Fruit fly (Drosophila melanogaster) whole organism, adult: ENCODE data around the gene CG14564.

Experiments used
- CG11617 ChIP-seq: fragments of 200-800 bp; sonication (Bioruptor generic); optimal IDR thresholded peaks from 2 replicates; lab custom pipeline; 2017; ENCODE audit warnings: mild to moderate bottlenecking, missing biosample characterization, missing genetic modification reagents, missing genetic modification characterization
- CG1620 ChIP-seq: fragments of 200-800 bp; sonication (Bioruptor generic); optimal IDR thresholded peaks from 2 replicates; lab custom pipeline; 2016; ENCODE audit warnings: missing biosample characterization, missing genetic modification characterization
- CG33017 ChIP-seq: fragments of 200-800 bp; sonication (Bioruptor generic); optimal IDR thresholded peaks from 2 replicates; lab custom pipeline; 2018; ENCODE audit warnings: missing biosample characterization, mild to moderate bottlenecking, missing genetic modification characterization, moderate library complexity
- CG7045 ChIP-seq: fragments of 200-800 bp; sonication (Bioruptor generic); optimal IDR thresholded peaks from 2 replicates; lab custom pipeline; 2017; ENCODE audit warnings: missing biosample characterization, mild to moderate bottlenecking, missing genetic modification characterization
- Clk ChIP-seq: fragments of 200-800 bp; sonication (Bioruptor generic); optimal IDR thresholded peaks from 2 replicates; lab custom pipeline; 2017; ENCODE audit warnings: missing biosample characterization, missing genetic modification characterization
- Hr96 ChIP-seq: fragments of 200-800 bp; sonication (Bioruptor generic); optimal IDR thresholded peaks from 2 replicates; lab custom pipeline; 2016; ENCODE audit warnings: missing biosample characterization, missing genetic modification characterization
- bab1 ChIP-seq: fragments of 200-800 bp; sonication (Bioruptor generic); optimal IDR thresholded peaks from 3 replicates; lab custom pipeline; 2019; ENCODE audit warnings: missing biosample characterization, mild to moderate bottlenecking, missing genetic modification characterization, moderate library complexity
- cic ChIP-seq: fragments of 200-800 bp; sonication (Bioruptor generic); optimal IDR thresholded peaks from 2 replicates; lab custom pipeline; 2017; ENCODE audit warnings: missing biosample characterization, mild to moderate bottlenecking, missing genetic modification characterization, moderate library complexity
- cnc ChIP-seq, 2 experiments: fragments of >200 bp; optimal IDR thresholded peaks; 2 replicates each; lab custom pipeline; 2017
- kay ChIP-seq: fragments of 200-800 bp; sonication (Bioruptor generic); peaks from one replicate; lab custom pipeline; 2016; ENCODE audit warnings: missing biosample characterization, missing genetic modification characterization, borderline replicate concordance
- ovo ChIP-seq: fragments of 200-800 bp; sonication (Bioruptor generic); optimal IDR thresholded peaks from 2 replicates; lab custom pipeline; 2016; ENCODE audit warnings: missing biosample characterization, missing genetic modification characterization
- toe ChIP-seq: fragments of 200-800 bp; sonication (Bioruptor generic); optimal IDR thresholded peaks from 2 replicates; lab custom pipeline; 2016; ENCODE audit warnings: missing biosample characterization, missing genetic modification characterization

- TF ChIP-seq cnc (optimal IDR thresholded peaks at IDR 0.05; lab: Kevin White, UChicago) (no peak), bab1 (no peak), Hr96 (GFP tag; lab: Kevin White, UChicago) (no peak), CG7045 (no peak), ovo (GFP tag; lab: Kevin White, UChicago) (no peak), Clk (GFP tag; lab: Kevin White, UChicago) (no peak), CG33017 (tag; lab: Kevin White, UChicago) (no peak), kay (no peak), toe (no peak), cic (GFP tag; lab: Kevin White, UChicago) (no peak), CG11617 (no peak), CG1620 (GFP tag; lab: Kevin White, UChicago) (no peak)
These were observed at the start of gene CG14564 for dm6 chr3L:21756857-21757256.
